Worm (Caenorhabditis elegans) whole organism, young adult: ENCODE data around the gene M02B7.2.

ENCODE experiments used
- F22D6.2 ChIP-seq: sonication (generic microtip); optimal IDR thresholded peaks from 2 replicates; lab custom pipeline; 2016; ENCODE audit warnings: mild to moderate bottlenecking, missing genetic modification characterization, missing compliant biosample characterization
- F23B12.7 ChIP-seq: sonication (generic microtip); optimal IDR thresholded peaks from 2 replicates; lab custom pipeline; 2017; ENCODE audit warnings: missing genetic modification characterization, mild to moderate bottlenecking, missing compliant biosample characterization, antibody characterized with exemption, moderate library complexity; ENCODE audit not compliant: insufficient read depth
- F33H1.4 ChIP-seq: fragments of 200-800 bp; sonication (Bioruptor generic); IDR thresholded peaks from 2 replicates; pipeline ENCODE4 v1.3.6; 2022; ENCODE audit warnings: missing genetic modification reagents, missing genetic modification characterization, missing compliant biosample characterization
- F39B2.1 ChIP-seq: fragments of 200-800 bp; sonication (Bioruptor generic); IDR thresholded peaks from 2 replicates; pipeline ENCODE4 v1.3.6; 2022; ENCODE audit warnings: missing genetic modification reagents, missing genetic modification characterization, missing compliant biosample characterization
- Y95B8A.8 ChIP-seq: fragments of 200-800 bp; sonication (Bioruptor generic); IDR thresholded peaks from 2 replicates; pipeline ENCODE4 v1.3.6; 2022; ENCODE audit warnings: missing genetic modification reagents, missing genetic modification characterization, missing compliant biosample characterization
- aptf-2 ChIP-seq: fragments of 200-800 bp; sonication (Bioruptor generic); conservative IDR thresholded peaks from 2 replicates; pipeline ENCODE4 v1.3.6; 2022; ENCODE audit warnings: missing genetic modification reagents, missing genetic modification characterization, missing compliant biosample characterization
- aptf-3 ChIP-seq: fragments of 200-800 bp; sonication (Bioruptor generic); IDR thresholded peaks from 2 replicates; pipeline ENCODE4 v1.3.6; 2022; ENCODE audit warnings: missing genetic modification characterization, missing compliant biosample characterization
- atf-7 ChIP-seq: sonication (generic microtip); optimal IDR thresholded peaks from 2 replicates; lab custom pipeline; 2017; ENCODE audit warnings: mild to moderate bottlenecking, missing genetic modification characterization, missing compliant biosample characterization
- attf-3 ChIP-seq: fragments of 200-800 bp; sonication (Bioruptor generic); conservative IDR thresholded peaks from 2 replicates; pipeline ENCODE4 v1.3.6; 2022; ENCODE audit warnings: missing genetic modification reagents, missing genetic modification characterization, missing compliant biosample characterization
- attf-5 ChIP-seq: fragments of 200-800 bp; sonication (Bioruptor generic); optimal IDR thresholded peaks from 2 replicates; lab custom pipeline; 2018; ENCODE audit warnings: mild to moderate bottlenecking, missing genetic modification characterization, missing compliant biosample characterization
- ccch-3 ChIP-seq: fragments of 200-800 bp; sonication (Bioruptor generic); optimal IDR thresholded peaks from 2 replicates; lab custom pipeline; 2018; ENCODE audit warnings: mild to moderate bottlenecking, missing genetic modification characterization, missing compliant biosample characterization
- ceh-27 ChIP-seq: fragments of 200-800 bp; sonication (Bioruptor generic); optimal IDR thresholded peaks from 2 replicates; lab custom pipeline; 2018; ENCODE audit warnings: mild to moderate bottlenecking, missing genetic modification characterization, moderate library complexity, missing compliant biosample characterization
- ceh-40 ChIP-seq: fragments of 200-800 bp; sonication (Bioruptor generic); IDR thresholded peaks from 2 replicates; pipeline ENCODE4 v1.3.6; 2022; ENCODE audit warnings: missing genetic modification characterization, missing compliant biosample characterization
- die-1 ChIP-seq: sonication (generic microtip); optimal IDR thresholded peaks from 2 replicates; lab custom pipeline; 2016; ENCODE audit warnings: missing genotype, mild to moderate bottlenecking, missing genetic modification characterization, missing compliant biosample characterization
- dpff-1 ChIP-seq: sonication (generic microtip); optimal IDR thresholded peaks from 2 replicates; lab custom pipeline; 2017; ENCODE audit warnings: mild to moderate bottlenecking, missing genetic modification characterization, missing compliant biosample characterization
- efl-1 ChIP-seq: fragments of 150-350 bp; optimal IDR thresholded peaks from 2 replicates; lab custom pipeline; 2014; ENCODE audit warnings: missing biosample characterization, missing genetic modification reagents, missing genetic modification characterization
- hmg-1.2 ChIP-seq: fragments of 200-800 bp; sonication (Bioruptor generic); IDR thresholded peaks from 2 replicates; pipeline ENCODE4 v1.3.6; 2022; ENCODE audit warnings: missing genetic modification reagents, missing genetic modification characterization, missing compliant biosample characterization
- hrde-1 ChIP-seq: sonication (generic microtip); optimal IDR thresholded peaks from 2 replicates; lab custom pipeline; 2016; ENCODE audit warnings: missing genetic modification characterization, mild to moderate bottlenecking, missing compliant biosample characterization, moderate library complexity, missing genotype, missing genetic modification reagents, borderline replicate concordance
- lag-1 ChIP-seq: fragments of 200-800 bp; sonication (Bioruptor generic); IDR thresholded peaks from 2 replicates; pipeline ENCODE4 v1.3.6; 2022; ENCODE audit warnings: missing genetic modification reagents, missing genetic modification characterization, missing compliant biosample characterization
- let-526 ChIP-seq: fragments of 200-800 bp; sonication (Bioruptor generic); IDR thresholded peaks from 2 replicates; pipeline ENCODE4 v1.3.6; 2022; ENCODE audit warnings: missing genetic modification reagents, missing genetic modification characterization, missing compliant biosample characterization
- let-607 ChIP-seq, 2 experiments: fragments of 200-800 bp in 1 of 2; sonication (Bioruptor generic) in 1 of 2; sonication (generic microtip) in 1 of 2; optimal IDR thresholded peaks; 2 replicates each; lab custom pipeline; 2016 to 2018; ENCODE audit warnings: mild to moderate bottlenecking in 2 of 2, missing compliant biosample characterization in 2 of 2, missing genetic modification characterization in 2 of 2, moderate library complexity in 2 of 2, missing genotype in 1 of 2
- mel-28 ChIP-seq: sonication (generic microtip); optimal IDR thresholded peaks from 2 replicates; lab custom pipeline; 2016; ENCODE audit warnings: borderline replicate concordance, mild to moderate bottlenecking, missing genetic modification characterization, missing compliant biosample characterization
- nfya-2 ChIP-seq: fragments of 200-800 bp; sonication (Bioruptor generic); IDR thresholded peaks from 2 replicates; pipeline ENCODE4 v1.3.6; 2022; ENCODE audit warnings: missing genetic modification reagents, missing genetic modification characterization, missing compliant biosample characterization
- nhr-120 ChIP-seq: fragments of 200-800 bp; sonication (Bioruptor generic); IDR thresholded peaks from 2 replicates; pipeline ENCODE4 v1.3.6; 2022; ENCODE audit warnings: missing genetic modification characterization, missing compliant biosample characterization
- nhr-90 ChIP-seq: sonication (generic microtip); optimal IDR thresholded peaks from 2 replicates; lab custom pipeline; 2016; ENCODE audit warnings: missing genotype, mild to moderate bottlenecking, missing genetic modification characterization, missing compliant biosample characterization
- pha-4 ChIP-seq: fragments of 150-350 bp; sonication (generic microtip); optimal IDR thresholded peaks from 2 replicates; lab custom pipeline; 2014; ENCODE audit warnings: missing biosample characterization, missing genetic modification reagents, missing genetic modification characterization
- rcor-1 ChIP-seq: fragments of 200-800 bp; sonication (Bioruptor generic); IDR thresholded peaks from 2 replicates; pipeline ENCODE4 v1.3.6; 2022; ENCODE audit warnings: missing genetic modification reagents, missing genetic modification characterization, missing compliant biosample characterization
- snpc-4 ChIP-seq, 5 experiments: fragments of 150-350 bp in 1 of 5; sonication (generic microtip) in 4 of 5; optimal IDR thresholded peaks; 2 replicates each; lab custom pipeline; 2014 to 2018; ENCODE audit warnings: missing genetic modification characterization in 5 of 5, missing biosample characterization in 3 of 5, antibody characterized with exemption in 2 of 5, mild to moderate bottlenecking in 2 of 5, missing compliant biosample characterization in 2 of 5, missing genotype in 2 of 5, moderate library complexity in 2 of 5, missing genetic modification reagents in 1 of 5
- unc-62 ChIP-seq: fragments of 150-350 bp; optimal IDR thresholded peaks from 2 replicates; lab custom pipeline; 2014; ENCODE audit warnings: missing biosample characterization, missing genetic modification reagents, missing genetic modification characterization
- zim-3 ChIP-seq: sonication (generic microtip); optimal IDR thresholded peaks from 2 replicates; lab custom pipeline; 2017; ENCODE audit warnings: mild to moderate bottlenecking, missing genetic modification characterization, moderate library complexity, missing compliant biosample characterization
- ztf-18 ChIP-seq: sonication (generic microtip); optimal IDR thresholded peaks from 2 replicates; lab custom pipeline; 2016; ENCODE audit warnings: missing genotype, mild to moderate bottlenecking, missing genetic modification characterization, missing compliant biosample characterization
- ztf-28 ChIP-seq: fragments of 200-800 bp; sonication (Bioruptor generic); IDR thresholded peaks from 2 replicates; pipeline ENCODE4 v1.3.6; 2022; ENCODE audit warnings: missing genetic modification reagents, missing genetic modification characterization, missing compliant biosample characterization

M02B7.2 gene

ce11 chrIV:3827724-3828123, 24.3 kb downstream of the M02B7.2 start (continued):
- no peak for TF ChIP-seq Y95B8A.8 (GFP tag; lab: Robert Waterston, UW)
- TF ChIP-seq hrde-1 (tag; lab: Kevin White, UChicago) = no peak

DNA sequence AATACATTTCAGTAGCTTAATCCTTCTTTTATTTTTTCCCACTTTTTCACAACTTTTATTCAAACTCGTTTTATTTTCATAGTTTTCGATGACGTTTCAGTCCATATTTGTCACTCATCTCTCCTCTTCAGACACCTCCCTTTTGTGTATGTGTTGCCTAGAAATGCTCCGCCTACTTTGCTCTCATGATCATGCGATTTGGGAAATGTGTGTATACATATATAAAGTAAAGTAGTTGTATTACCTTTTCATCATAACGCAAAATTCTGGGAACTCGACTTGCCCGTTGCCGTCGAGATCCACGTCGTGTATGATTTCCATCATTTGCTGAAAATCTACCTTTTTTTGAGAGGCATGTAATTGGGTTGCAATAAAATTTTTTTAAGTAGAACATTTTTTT, 28.7 kb downstream of the M02B7.2 start:
- no peak for TF ChIP-seq snpc-4 (GFP tag; optimal IDR thresholded peaks at IDR 0.05; lab: Kevin White, UChicago)
- no peak for TF ChIP-seq snpc-4 (tag; optimal IDR thresholded peaks at IDR 0.05; lab: Kevin White, UChicago)
- TF ChIP-seq die-1 (tag; lab: Kevin White, UChicago) = no peak
- TF ChIP-seq efl-1 (GFP tag; lab: Kevin White, UChicago) = no peak
- no peak for TF ChIP-seq F39B2.1 (GFP tag; lab: Robert Waterston, UW)
- no peak for TF ChIP-seq F22D6.2 (tag; lab: Kevin White, UChicago)
- TF ChIP-seq ztf-28 (GFP tag; lab: Robert Waterston, UW) = no peak
- TF ChIP-seq ceh-40 (GFP tag; lab: Robert Waterston, UW) = no peak
- no peak for TF ChIP-seq dpff-1 (tag; lab: Kevin White, UChicago)
- TF ChIP-seq ceh-27 (GFP tag; lab: Kevin White, UChicago) = no peak
- no peak for TF ChIP-seq rcor-1 (GFP tag; lab: Robert Waterston, UW)
- no peak for TF ChIP-seq hrde-1 (tag; lab: Kevin White, UChicago)
- TF ChIP-seq mel-28 (tag; lab: Kevin White, UChicago) = no peak
- TF ChIP-seq ccch-3 (GFP tag; lab: Kevin White, UChicago) = no peak
- TF ChIP-seq aptf-2 (GFP tag; lab: Robert Waterston, UW) = no peak
- TF ChIP-seq aptf-3 = no peak
- no peak for TF ChIP-seq nfya-2 (GFP tag; lab: Robert Waterston, UW)
- TF ChIP-seq unc-62 = no peak
- TF ChIP-seq attf-3 (GFP tag; lab: Robert Waterston, UW) = no peak

ce11 chrIV:3833778-3834177, 30.4 kb downstream of the M02B7.2 start:
- TF ChIP-seq nhr-90 (tag; lab: Kevin White, UChicago) = no peak
- no peak for TF ChIP-seq zim-3 (tag; lab: Kevin White, UChicago)
- TF ChIP-seq lag-1 (GFP tag; lab: Robert Waterston, UW) = no peak
- TF ChIP-seq, all 124 proteins: peak for 0

- TF ChIP-seq atf-7 (tag; lab: Kevin White, UChicago) = no peak
- TF ChIP-seq ztf-18 (tag; lab: Kevin White, UChicago) = no peak
- no peak for TF ChIP-seq hmg-1.2 (GFP tag; lab: Robert Waterston, UW)
- TF ChIP-seq F33H1.4 (GFP tag; lab: Robert Waterston, UW) = no peak
- TF ChIP-seq let-526 (GFP tag; lab: Robert Waterston, UW) = no peak
Observed at ce11 chrIV:3835065-3835464, 31.7 kb downstream of the M02B7.2 start, which contains the start of gene cal-3. TSS of gene cal-3 (minus strand) at chrIV:3835165.

DNA sequence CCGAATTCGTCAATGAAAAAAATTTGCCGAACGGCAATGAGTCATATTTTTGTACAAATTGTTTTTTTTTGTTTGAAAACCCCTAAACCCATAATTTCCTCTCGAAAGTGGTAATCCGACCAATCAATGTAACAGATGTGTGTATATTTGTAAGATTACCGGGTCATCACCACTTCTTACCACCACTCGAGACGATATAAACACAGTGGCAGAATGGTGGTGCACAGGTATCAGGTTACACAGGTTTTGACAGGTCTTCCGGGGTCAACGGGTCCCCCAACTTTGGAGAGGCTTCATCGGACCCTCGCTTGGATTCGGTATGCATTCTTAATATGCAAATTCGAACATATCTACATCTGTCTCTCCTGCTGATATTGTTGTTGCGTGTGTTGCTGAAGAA, 35.3 kb downstream of the M02B7.2 start:
- TF ChIP-seq attf-5 (GFP tag; lab: Kevin White, UChicago) (no peak), F23B12.7 (no peak), nhr-120 (GFP tag; lab: Robert Waterston, UW) (no peak), hrde-1 (tag; lab: Kevin White, UChicago) (no peak), let-607 (tag; optimal IDR thresholded peaks at IDR 0.05; lab: Kevin White, UChicago) (no peak), pha-4 (tag; lab: Kevin White, UChicago) (no peak)
